Worm (Caenorhabditis elegans) whole organism, early embryonic: ENCODE results near the gene sre-47.

Source experiments
- B0310.2 ChIP-seq: sonication (generic microtip); optimal IDR thresholded peaks from 2 replicates; lab custom pipeline; 2016; ENCODE audit warnings: mild to moderate bottlenecking, missing genetic modification characterization, missing compliant biosample characterization
- F13C5.2 ChIP-seq: sonication (generic microtip); optimal IDR thresholded peaks from 2 replicates; lab custom pipeline; 2017; ENCODE audit warnings: mild to moderate bottlenecking, missing genetic modification characterization, inconsistent platforms, missing compliant biosample characterization
- aly-1 ChIP-seq: sonication (generic microtip); optimal IDR thresholded peaks from 2 replicates; lab custom pipeline; 2016; ENCODE audit warnings: missing genetic modification characterization, missing compliant biosample characterization
- ama-1 ChIP-seq: fragments of 150-350 bp; optimal IDR thresholded peaks from 2 replicates; lab custom pipeline; 2014
- ceh-13 ChIP-seq: fragments of 200-800 bp; sonication (Bioruptor generic); optimal IDR thresholded peaks from 2 replicates; lab custom pipeline; 2018; ENCODE audit warnings: mild to moderate bottlenecking, missing genetic modification characterization, missing compliant biosample characterization
- ceh-36 ChIP-seq: sonication (generic microtip); optimal IDR thresholded peaks from 2 replicates; lab custom pipeline; 2016; ENCODE audit warnings: missing genetic modification characterization, inconsistent platforms, missing compliant biosample characterization
- ets-7 ChIP-seq: sonication (generic microtip); optimal IDR thresholded peaks from 2 replicates; lab custom pipeline; 2016; ENCODE audit warnings: missing genotype, missing genetic modification characterization, missing compliant biosample characterization
- flt-1 ChIP-seq: fragments of 200-800 bp; sonication (Bioruptor generic); IDR thresholded peaks from 2 replicates; pipeline ENCODE4 v1.3.6; 2022; ENCODE audit warnings: missing genetic modification characterization, missing compliant biosample characterization
- hmbx-1 ChIP-seq: sonication (generic microtip); optimal IDR thresholded peaks from 2 replicates; lab custom pipeline; 2016; ENCODE audit warnings: mild to moderate bottlenecking, missing genetic modification characterization, missing compliant biosample characterization
- hmg-4 ChIP-seq: fragments of 200-800 bp; sonication (Bioruptor generic); optimal IDR thresholded peaks from 2 replicates; lab custom pipeline; 2018; ENCODE audit warnings: mild to moderate bottlenecking, missing genetic modification characterization, missing compliant biosample characterization
- hnd-1 ChIP-seq: sonication (generic microtip); optimal IDR thresholded peaks from 2 replicates; lab custom pipeline; 2016; ENCODE audit warnings: missing genetic modification characterization, missing compliant biosample characterization
- pes-1 ChIP-seq: fragments of 200-800 bp; sonication (Bioruptor generic); IDR thresholded peaks from 2 replicates; pipeline ENCODE4 v1.3.6; 2022; ENCODE audit warnings: missing genetic modification reagents, missing genetic modification characterization, missing compliant biosample characterization
- scrt-1 ChIP-seq: fragments of 200-800 bp; sonication (Bioruptor generic); IDR thresholded peaks from 2 replicates; pipeline ENCODE4 v1.3.6; 2022; ENCODE audit warnings: missing genetic modification characterization, missing compliant biosample characterization
- sea-1 ChIP-seq: fragments of 200-800 bp; sonication (Bioruptor generic); conservative IDR thresholded peaks from 2 replicates; pipeline ENCODE4 v1.3.6; 2022; ENCODE audit warnings: missing genetic modification characterization, missing compliant biosample characterization
- tbx-11 ChIP-seq: fragments of 200-800 bp; sonication (Bioruptor generic); IDR thresholded peaks from 2 replicates; pipeline ENCODE4 v1.3.6; 2022; ENCODE audit warnings: missing genetic modification characterization, missing compliant biosample characterization
- tbx-37 ChIP-seq: fragments of 200-800 bp; sonication (Bioruptor generic); conservative IDR thresholded peaks from 2 replicates; pipeline ENCODE4 v1.3.6; 2022; ENCODE audit warnings: missing genetic modification reagents, missing genetic modification characterization, missing compliant biosample characterization
- tra-4 ChIP-seq: sonication (generic microtip); optimal IDR thresholded peaks from 2 replicates; lab custom pipeline; 2017; ENCODE audit warnings: missing genetic modification characterization, missing compliant biosample characterization

Gene sre-47

DNA sequence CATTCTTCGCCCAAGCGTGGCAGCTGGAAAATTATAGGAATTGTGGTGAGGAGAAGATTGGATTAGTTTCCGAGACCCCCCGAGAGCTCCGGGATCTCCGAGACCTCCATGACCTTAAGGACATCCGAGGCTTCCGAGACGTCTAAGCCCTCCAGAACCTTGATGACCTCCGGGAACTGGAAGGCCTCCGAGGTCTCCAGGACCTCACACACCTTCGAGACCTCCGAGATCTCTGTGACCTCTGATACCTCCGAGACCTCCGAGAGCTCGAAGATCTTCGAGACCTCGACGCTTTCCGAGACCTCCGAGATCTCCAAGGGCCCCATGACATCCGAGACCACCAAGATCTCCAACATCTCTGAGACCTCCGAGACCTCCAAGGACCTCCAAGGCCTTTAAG, 2.2 kb downstream of the sre-47 start:
- TF ChIP-seq hnd-1 (tag; lab: Kevin White, UChicago) (no peak), tbx-11 (GFP tag; lab: Robert Waterston, UW) (no peak), ets-7 (tag; lab: Kevin White, UChicago) (no peak), ceh-36 (tag; lab: Kevin White, UChicago) (no peak), tbx-37 (GFP tag; lab: Robert Waterston, UW) (no peak), aly-1 (tag; lab: Kevin White, UChicago) (no peak), tra-4 (tag; lab: Kevin White, UChicago) (no peak), ceh-13 (no peak), F13C5.2 (no peak), hmg-4 (GFP tag; lab: Kevin White, UChicago) (no peak), scrt-1 (GFP tag; lab: Robert Waterston, UW) (no peak), B0310.2 (tag; lab: Kevin White, UChicago) (no peak), hmbx-1 (no peak), sea-1 (GFP tag; lab: Robert Waterston, UW) (no peak)

ce11 chrII:13981819-13982218, 2.6 kb downstream of the sre-47 start:
- TF ChIP-seq hmbx-1 (no peak), tra-4 (tag; lab: Kevin White, UChicago) (no peak), hmg-4 (GFP tag; lab: Kevin White, UChicago) (no peak), tbx-11 (GFP tag; lab: Robert Waterston, UW) (no peak), ama-1 (lab: Kevin White, UChicago) (no peak), ceh-36 (tag; lab: Kevin White, UChicago) (no peak), pes-1 (no peak), F13C5.2 (no peak), ets-7 (tag; lab: Kevin White, UChicago) (no peak), ceh-13 (no peak), hnd-1 (tag; lab: Kevin White, UChicago) (no peak), aly-1 (tag; lab: Kevin White, UChicago) (no peak), flt-1 (GFP tag; lab: Robert Waterston, UW) (no peak), sea-1 (GFP tag; lab: Robert Waterston, UW) (no peak), scrt-1 (GFP tag; lab: Robert Waterston, UW) (no peak)

ce11 chrII:13981097-13981496, 3.4 kb downstream of the sre-47 start, which contains the start of gene Y39G8B.9:
Gene Y39G8B.9 (plus strand): TSS chrII:13981365.
- TF ChIP-seq tra-4 (tag; lab: Kevin White, UChicago) (no peak), hmg-4 (GFP tag; lab: Kevin White, UChicago) (no peak), ceh-36 (tag; lab: Kevin White, UChicago) (no peak), F13C5.2 (no peak), B0310.2 (tag; lab: Kevin White, UChicago) (no peak), aly-1 (tag; lab: Kevin White, UChicago) (no peak)

- TF ChIP-seq ceh-13 = no peak
- no peak for TF ChIP-seq F13C5.2
- TF ChIP-seq aly-1 (tag; lab: Kevin White, UChicago) = no peak
- TF ChIP-seq ets-7 (tag; lab: Kevin White, UChicago) = no peak
- no peak for TF ChIP-seq tbx-37 (GFP tag; lab: Robert Waterston, UW)
- TF ChIP-seq tra-4 (tag; lab: Kevin White, UChicago) = no peak
- TF ChIP-seq hmg-4 (GFP tag; lab: Kevin White, UChicago) = no peak
- no peak for TF ChIP-seq ama-1 (lab: Kevin White, UChicago)
- TF ChIP-seq sea-1 (GFP tag; lab: Robert Waterston, UW) = no peak
- no peak for TF ChIP-seq hnd-1 (tag; lab: Kevin White, UChicago)
These were observed 4.5 kb downstream of the sre-47 start, which contains the start of gene sre-48 for ce11 chrII:13979833-13980513. Gene sre-48 (minus strand): TSS chrII:13979883.

ce11 chrII:13977701-13978100, 6.8 kb downstream of the sre-47 start:
- no peak for TF ChIP-seq ama-1 (lab: Kevin White, UChicago)
- TF ChIP-seq scrt-1 (GFP tag; lab: Robert Waterston, UW) = no peak
- no peak for TF ChIP-seq pes-1
- TF ChIP-seq tra-4 (tag; lab: Kevin White, UChicago) = no peak
- no peak for TF ChIP-seq tbx-37 (GFP tag; lab: Robert Waterston, UW)
- TF ChIP-seq ceh-13 = no peak
- no peak for TF ChIP-seq hmbx-1
- TF ChIP-seq hnd-1 (tag; lab: Kevin White, UChicago) = no peak
- TF ChIP-seq ets-7 (tag; lab: Kevin White, UChicago) = no peak

- TF ChIP-seq B0310.2 (tag; lab: Kevin White, UChicago) (no peak), ceh-36 (tag; lab: Kevin White, UChicago) (no peak), ets-7 (tag; lab: Kevin White, UChicago) (no peak), flt-1 (GFP tag; lab: Robert Waterston, UW) (0 out of 2 replicates have a peak, but pooled peaks have one; percentile 32), scrt-1 (GFP tag; lab: Robert Waterston, UW) (peak; percentile 43; the same call in 1 of the 2 replicates), pes-1 (peak; percentile 68), F13C5.2 (peak; percentile 73), tbx-11 (GFP tag; lab: Robert Waterston, UW) (0 out of 2 replicates have a peak, but pooled peaks have one; percentile 43), tra-4 (tag; lab: Kevin White, UChicago) (no peak), hmg-4 (GFP tag; lab: Kevin White, UChicago) (peak; percentile 66), ceh-13 (no peak)
These were observed 8.3 kb downstream of the sre-47 start, which contains the start of gene Y39G8B.2 for ce11 chrII:13976161-13976560. Gene Y39G8B.2 (minus strand): TSS chrII:13976221.

DNA sequence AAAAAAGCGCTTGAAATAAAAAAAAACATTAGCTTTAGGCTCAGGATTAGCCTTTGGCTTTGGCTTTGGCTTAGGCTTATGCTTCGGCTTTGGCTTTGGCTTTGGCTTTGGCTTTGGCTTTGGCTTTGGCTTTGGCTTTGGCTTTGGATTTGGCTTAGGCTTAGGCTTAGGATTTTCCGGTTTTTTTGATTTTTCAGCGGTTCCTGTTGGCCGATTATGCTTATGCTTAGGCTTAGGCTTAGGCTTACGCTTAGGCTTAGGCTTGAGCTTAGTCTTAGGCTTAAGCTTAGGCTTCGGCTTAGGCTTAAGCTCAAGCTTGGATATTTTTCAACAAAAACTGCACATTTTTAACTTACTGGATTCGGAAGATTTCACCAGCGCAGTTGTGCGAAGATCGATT, 10.3 kb downstream of the sre-47 start:
- TF ChIP-seq B0310.2 (tag; lab: Kevin White, UChicago) (no peak), ets-7 (tag; lab: Kevin White, UChicago) (no peak), ceh-36 (tag; lab: Kevin White, UChicago) (peak; percentile 71)
